Worm (Caenorhabditis elegans) whole organism, L4 larva: ENCODE results near the gene F09G2.8.
A peak's percentile ranks its signal among the peaks of the same experiment; 100 is the strongest.

Experiments used
- D1046.2 ChIP-seq: fragments of 200-800 bp; sonication (Bioruptor generic); IDR thresholded peaks from 2 replicates; pipeline ENCODE4 v1.3.6; 2022; ENCODE audit warnings: missing genetic modification characterization, missing compliant biosample characterization
- F49E8.2 ChIP-seq: sonication (generic microtip); optimal IDR thresholded peaks from 2 replicates; lab custom pipeline; 2016; ENCODE audit warnings: missing compliant biosample characterization, mild to moderate bottlenecking, missing genetic modification characterization, borderline replicate concordance
- T26A8.4 ChIP-seq: fragments of 200-800 bp; sonication (Bioruptor generic); IDR thresholded peaks from 2 replicates; pipeline ENCODE4 v1.3.6; 2022; ENCODE audit warnings: missing genetic modification characterization, missing compliant biosample characterization
- Y5F2A.4 ChIP-seq: fragments of 200-800 bp; sonication (Bioruptor generic); optimal IDR thresholded peaks from 2 replicates; lab custom pipeline; 2018; ENCODE audit warnings: mild to moderate bottlenecking, missing genetic modification characterization, missing compliant biosample characterization
- Y75B8A.6 ChIP-seq: fragments of 200-800 bp; sonication (Bioruptor generic); IDR thresholded peaks from 2 replicates; pipeline ENCODE4 v1.3.6; 2022; ENCODE audit warnings: missing genetic modification reagents, missing genetic modification characterization, missing compliant biosample characterization
- ZK337.2 ChIP-seq: fragments of 200-800 bp; sonication (Bioruptor generic); IDR thresholded peaks from 2 replicates; pipeline ENCODE4 v1.3.6; 2022; ENCODE audit warnings: missing genetic modification reagents, missing genetic modification characterization, missing compliant biosample characterization
- ZK546.5 ChIP-seq, 2 experiments: sonication (generic microtip); optimal IDR thresholded peaks; 2 replicates each; lab custom pipeline; 2017; ENCODE audit warnings: missing biosample characterization in 2 of 2, missing genetic modification characterization in 2 of 2
- ceh-20 ChIP-seq: fragments of 200-800 bp; sonication (Bioruptor generic); IDR thresholded peaks from 2 replicates; pipeline ENCODE4 v1.3.6; 2022; ENCODE audit warnings: missing genetic modification reagents, missing genetic modification characterization, missing compliant biosample characterization
- ceh-44 ChIP-seq: fragments of 200-800 bp; sonication (Bioruptor generic); IDR thresholded peaks from 2 replicates; pipeline ENCODE4 v1.3.6; 2022; ENCODE audit warnings: missing genetic modification reagents, missing genetic modification characterization, missing compliant biosample characterization
- ctbp-1 ChIP-seq: fragments of 200-800 bp; sonication (Bioruptor generic); IDR thresholded peaks from 2 replicates; pipeline ENCODE4 v1.3.6; 2022; ENCODE audit warnings: missing genetic modification reagents, missing genetic modification characterization, missing compliant biosample characterization
- daf-12 ChIP-seq: fragments of 150-350 bp; optimal IDR thresholded peaks from 2 replicates; lab custom pipeline; 2014; ENCODE audit warnings: missing biosample characterization, missing genetic modification reagents, missing genetic modification characterization
- daf-16 ChIP-seq, 3 experiments: sonication (generic microtip); optimal IDR thresholded peaks; 2 replicates each; lab custom pipeline; 2016 to 2017; ENCODE audit warnings: missing genetic modification characterization in 3 of 3, missing genetic modification reagents in 3 of 3, mild to moderate bottlenecking in 2 of 3, missing compliant biosample characterization in 2 of 3, missing biosample characterization in 1 of 3, moderate library complexity in 1 of 3
- dmd-6 ChIP-seq: fragments of 200-800 bp; sonication (Bioruptor generic); IDR thresholded peaks from 2 replicates; pipeline ENCODE4 v1.3.6; 2022; ENCODE audit warnings: missing genetic modification reagents, missing genetic modification characterization, missing compliant biosample characterization
- dmd-8 ChIP-seq: fragments of 200-800 bp; sonication (Bioruptor generic); IDR thresholded peaks from 2 replicates; pipeline ENCODE4 v1.3.6; 2022; ENCODE audit warnings: missing genetic modification characterization, missing compliant biosample characterization
- dmd-9 ChIP-seq: fragments of 200-800 bp; sonication (Bioruptor generic); IDR thresholded peaks from 2 replicates; pipeline ENCODE4 v1.3.6; 2022; ENCODE audit warnings: missing genetic modification reagents, missing genetic modification characterization, missing compliant biosample characterization
- hif-1 ChIP-seq, 2 experiments: sonication (generic microtip); optimal IDR thresholded peaks; 2 replicates each; lab custom pipeline; 2016 to 2017; ENCODE audit warnings: missing compliant biosample characterization in 2 of 2, missing genetic modification characterization in 2 of 2, missing genetic modification reagents in 2 of 2, missing genotype in 2 of 2, mild to moderate bottlenecking in 1 of 2
- hlh-11 ChIP-seq: fragments of 200-800 bp; sonication (Bioruptor generic); optimal IDR thresholded peaks from 2 replicates; lab custom pipeline; 2018; ENCODE audit warnings: mild to moderate bottlenecking, missing genetic modification characterization, missing compliant biosample characterization
- hlh-30 ChIP-seq: sonication (generic microtip); optimal IDR thresholded peaks from 2 replicates; lab custom pipeline; 2017; ENCODE audit warnings: antibody characterized with exemption, mild to moderate bottlenecking, missing genetic modification characterization, missing compliant biosample characterization; ENCODE audit not compliant: insufficient read depth
- lim-7 ChIP-seq: fragments of 200-800 bp; sonication (Bioruptor generic); IDR thresholded peaks from 2 replicates; pipeline ENCODE4 v1.3.6; 2022; ENCODE audit warnings: missing genetic modification characterization, missing compliant biosample characterization
- lin-38 ChIP-seq: fragments of 200-800 bp; sonication (Bioruptor generic); IDR thresholded peaks from 2 replicates; pipeline ENCODE4 v1.3.6; 2022; ENCODE audit warnings: missing genetic modification reagents, missing genetic modification characterization, missing compliant biosample characterization
- lin-39 ChIP-seq: fragments of 150-350 bp; optimal IDR thresholded peaks from 2 replicates; lab custom pipeline; 2014; ENCODE audit warnings: missing biosample characterization, missing genetic modification reagents, missing genetic modification characterization
- lsy-2 ChIP-seq, 2 experiments: fragments of 150-350 bp in 1 of 2; sonication (generic microtip) in 1 of 2; optimal IDR thresholded peaks; 2 replicates each; lab custom pipeline; 2014 to 2017; ENCODE audit warnings: missing biosample characterization in 2 of 2, missing genetic modification characterization in 2 of 2
- madf-5 ChIP-seq, 2 experiments: fragments of 200-800 bp; sonication (Bioruptor generic); IDR thresholded peaks; 2 replicates each; pipeline ENCODE4 v1.3.6; 2022; ENCODE audit warnings: missing compliant biosample characterization in 2 of 2, missing genetic modification characterization in 2 of 2
- madf-9 ChIP-seq: fragments of 200-800 bp; sonication (Bioruptor generic); conservative IDR thresholded peaks from 2 replicates; pipeline ENCODE4 v1.3.6; 2022; ENCODE audit warnings: missing genetic modification reagents, missing genetic modification characterization, missing compliant biosample characterization
- mdl-1 ChIP-seq, 2 experiments: fragments of 150-350 bp in 1 of 2; sonication (generic microtip) in 1 of 2; optimal IDR thresholded peaks; 2 replicates each; lab custom pipeline; 2014 to 2017; ENCODE audit warnings: missing biosample characterization in 2 of 2, missing genetic modification characterization in 2 of 2
- mep-1 ChIP-seq: fragments of 150-350 bp; sonication (generic microtip); optimal IDR thresholded peaks from 3 replicates; lab custom pipeline; 2014; ENCODE audit warnings: missing biosample characterization, missing genetic modification characterization
- mxl-2 ChIP-seq: fragments of 200-800 bp; sonication (Bioruptor generic); conservative IDR thresholded peaks from 2 replicates; pipeline ENCODE4 v1.3.6; 2022; ENCODE audit warnings: missing genetic modification reagents, missing genetic modification characterization, missing compliant biosample characterization
- mxl-3 ChIP-seq: fragments of 200-800 bp; sonication (Bioruptor generic); optimal IDR thresholded peaks from 2 replicates; lab custom pipeline; 2018; ENCODE audit warnings: mild to moderate bottlenecking, missing genetic modification characterization, missing compliant biosample characterization
- nhr-102 ChIP-seq: sonication (generic microtip); optimal IDR thresholded peaks from 2 replicates; lab custom pipeline; 2016; ENCODE audit warnings: mild to moderate bottlenecking, missing genetic modification characterization, moderate library complexity, missing compliant biosample characterization
- nhr-237 ChIP-seq: sonication (generic microtip); optimal IDR thresholded peaks from 2 replicates; lab custom pipeline; 2017; ENCODE audit warnings: missing biosample characterization, missing genetic modification characterization
- nhr-28 ChIP-seq: fragments of 150-350 bp; optimal IDR thresholded peaks from 2 replicates; lab custom pipeline; 2014; ENCODE audit warnings: missing biosample characterization, missing genetic modification characterization
- nhr-48 ChIP-seq: sonication (generic microtip); optimal IDR thresholded peaks from 2 replicates; lab custom pipeline; 2016; ENCODE audit warnings: mild to moderate bottlenecking, missing genetic modification characterization, missing compliant biosample characterization
- php-3 ChIP-seq: fragments of 200-800 bp; sonication (Bioruptor generic); IDR thresholded peaks from 2 replicates; pipeline ENCODE4 v1.3.6; 2022; ENCODE audit warnings: missing genetic modification reagents, missing genetic modification characterization, missing compliant biosample characterization
- pqm-1 ChIP-seq: sonication (generic microtip); optimal IDR thresholded peaks from 2 replicates; lab custom pipeline; 2017; ENCODE audit warnings: missing biosample characterization, missing genetic modification characterization
- snpc-4 ChIP-seq: fragments of 150-350 bp; optimal IDR thresholded peaks from 2 replicates; lab custom pipeline; 2014; ENCODE audit warnings: missing biosample characterization, missing genetic modification characterization
- tra-1 ChIP-seq: fragments of 200-800 bp; sonication (Bioruptor generic); IDR thresholded peaks from 2 replicates; pipeline ENCODE4 v1.3.6; 2022; ENCODE audit warnings: missing genetic modification reagents, missing genetic modification characterization, missing compliant biosample characterization
- unc-130 ChIP-seq: sonication (generic microtip); optimal IDR thresholded peaks from 2 replicates; lab custom pipeline; 2016; ENCODE audit warnings: missing genetic modification reagents, missing genetic modification characterization, missing compliant biosample characterization
- unc-62 ChIP-seq, 3 experiments: fragments of 150-350 bp in 1 of 3; sonication (generic microtip); optimal IDR thresholded peaks in 2 of 3; peaks in 1 of 3; 1 replicate in 1 of 3; 2 replicates in 2 of 3; lab custom pipeline; 2014 to 2017; ENCODE audit warnings: missing biosample characterization in 3 of 3, missing genetic modification characterization in 3 of 3, missing genetic modification reagents in 3 of 3, missing genotype in 1 of 3
- vab-7 ChIP-seq: fragments of 200-800 bp; sonication (Bioruptor generic); IDR thresholded peaks from 2 replicates; pipeline ENCODE4 v1.3.6; 2022; ENCODE audit warnings: missing genetic modification reagents, missing genetic modification characterization, missing compliant biosample characterization
- zfp-3 ChIP-seq: fragments of 200-800 bp; sonication (Bioruptor generic); conservative IDR thresholded peaks from 2 replicates; pipeline ENCODE4 v1.3.6; 2022; ENCODE audit warnings: missing genetic modification reagents, missing genetic modification characterization, missing compliant biosample characterization
- zip-11 ChIP-seq: fragments of 200-800 bp; sonication (Bioruptor generic); IDR thresholded peaks from 2 replicates; pipeline ENCODE4 v1.3.6; 2022; ENCODE audit warnings: missing genetic modification characterization, missing compliant biosample characterization
- zip-2 ChIP-seq: fragments of 150-350 bp; optimal IDR thresholded peaks from 2 replicates; lab custom pipeline; 2014; ENCODE audit warnings: missing biosample characterization, missing genetic modification characterization

The F09G2.8 gene

DNA sequence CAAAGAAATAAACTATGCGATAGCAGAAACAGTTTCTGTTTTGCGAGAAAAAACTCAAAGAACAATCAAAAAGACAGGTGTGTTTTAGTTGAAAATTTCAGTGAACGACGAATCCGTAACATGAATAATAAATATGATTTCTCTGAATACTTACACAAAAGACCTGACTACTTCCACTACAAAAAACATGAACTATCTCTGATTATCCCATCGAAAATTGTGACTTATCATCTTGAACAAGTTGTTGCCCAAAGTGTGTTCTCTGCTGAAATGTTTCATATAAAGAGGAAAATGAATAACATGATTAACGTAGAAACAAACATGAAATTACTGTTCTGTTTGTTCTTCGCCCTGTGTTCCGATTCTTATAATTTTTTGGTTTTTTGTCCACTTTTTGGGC lies 26.8 kb downstream of the F09G2.8 start, which contains the start of gene ugt-36:
TSS of gene ugt-36 (plus strand) at position 301 of the 400 bp plus-strand sequence.
- TF ChIP-seq mxl-3 (GFP tag; lab: Kevin White, UChicago) (no peak), nhr-28 (tag; lab: Kevin White, UChicago) (peak; percentile 16), T26A8.4 (no peak), D1046.2 (GFP tag; lab: Robert Waterston, UW) (no peak), lim-7 (GFP tag; lab: Robert Waterston, UW) (no peak)

DNA sequence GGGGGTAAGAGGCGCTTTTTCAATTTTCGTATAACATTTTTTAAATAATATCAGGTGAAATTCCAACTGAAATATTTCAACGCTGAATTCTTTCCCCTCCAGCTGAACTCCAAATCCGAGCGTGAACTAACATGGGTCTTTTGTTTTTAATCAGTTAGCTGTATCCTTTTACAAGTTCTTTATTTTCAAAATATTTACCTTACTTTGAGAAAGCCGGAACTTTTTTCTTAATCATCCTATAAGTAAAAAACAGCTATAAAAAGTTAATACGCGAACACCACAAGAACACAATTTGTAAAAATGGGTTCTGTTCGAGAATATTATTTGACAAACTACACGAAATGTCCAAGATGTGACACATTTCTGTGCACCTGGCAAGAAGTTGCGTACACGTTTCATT lies 29.3 kb downstream of the F09G2.8 start, which contains the start of gene srh-83:
TSS of gene srh-83 (plus strand) at position 301 of the 400 bp plus-strand sequence.
- TF ChIP-seq daf-12 (tag; lab: Kevin White, UChicago): no peak
- no peak for TF ChIP-seq D1046.2 (GFP tag; lab: Robert Waterston, UW)
- TF ChIP-seq unc-130 (GFP tag; lab: Kevin White, UChicago): no peak
- TF ChIP-seq lin-38 (GFP tag; lab: Robert Waterston, UW): no peak
- TF ChIP-seq lin-39 (tag; lab: Kevin White, UChicago): no peak
- no peak for TF ChIP-seq ZK546.5 (tag; optimal IDR thresholded peaks at IDR 0.05; lab: Kevin White, UChicago)
- TF ChIP-seq dmd-9: no peak
- no peak for TF ChIP-seq vab-7
- no peak for TF ChIP-seq zip-2 (tag; lab: Kevin White, UChicago)
- no peak for TF ChIP-seq mep-1 (tag; lab: Kevin White, UChicago)
- TF ChIP-seq zip-11 (GFP tag; lab: Robert Waterston, UW): no peak
- no peak for TF ChIP-seq ZK337.2
- TF ChIP-seq, all 104 proteins: peak for 0

DNA sequence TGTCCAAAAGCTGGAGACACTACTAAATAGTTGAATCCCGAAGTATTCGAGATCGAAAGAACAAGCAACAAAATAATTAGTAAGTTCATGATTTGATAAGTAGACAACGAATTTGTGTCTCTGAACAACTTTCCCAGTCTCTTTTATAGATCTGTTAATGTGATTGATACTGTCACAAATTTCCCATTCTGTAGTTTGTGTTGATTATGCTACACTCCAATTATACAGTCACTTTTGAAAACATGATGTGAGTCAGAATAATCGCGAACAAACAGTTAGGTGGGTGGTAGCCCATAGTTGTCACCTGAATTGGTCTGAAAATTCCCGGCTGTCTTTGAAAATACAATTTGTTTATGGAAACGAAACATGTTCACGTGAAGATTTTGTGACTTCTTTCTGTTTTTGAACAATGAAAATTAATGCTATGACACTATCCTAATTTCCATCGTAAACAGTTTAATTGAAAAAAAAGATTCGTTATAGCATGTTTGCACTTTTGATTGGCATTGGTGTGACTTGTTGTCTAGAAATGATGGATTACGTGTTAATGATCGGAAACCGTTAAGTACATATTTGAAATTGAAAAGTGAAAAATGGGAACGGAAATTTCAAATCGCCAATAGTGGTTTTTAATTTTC lies 29.9 kb downstream of the F09G2.8 start, which contains the start of gene ugt-41:
TSS of gene ugt-41 (minus strand) at position 119 of the 638 bp plus-strand sequence.
- TF ChIP-seq mxl-2 (GFP tag; lab: Robert Waterston, UW) (peak; percentile 60; the same call in 1 of the 2 replicates), hif-1 (tag; optimal IDR thresholded peaks at IDR 0.05; lab: Kevin White, UChicago) (peak in 1 of 2 experiments; percentile 53), zip-11 (GFP tag; lab: Robert Waterston, UW) (no peak), ceh-20 (GFP tag; lab: Robert Waterston, UW) (peak; percentile 65; the same call in 1 of the 2 replicates), php-3 (GFP tag; lab: Robert Waterston, UW) (peak; percentile 92), daf-16 (GFP tag; optimal IDR thresholded peaks at IDR 0.05; lab: Kevin White, UChicago) (no peak), daf-16 (tag; optimal IDR thresholded peaks at IDR 0.05; lab: Kevin White, UChicago) (peak; percentile 96), hlh-11 (tag; lab: Kevin White, UChicago) (peak; percentile 66), nhr-28 (tag; lab: Kevin White, UChicago) (peak; percentile 92), unc-62 (GFP tag; optimal IDR thresholded peaks at IDR 0.05 in 1 of 2; lab: Kevin White, UChicago) (peak in 1 of 2 experiments; percentile 51), unc-62 (tag; optimal IDR thresholded peaks at IDR 0.05; lab: Kevin White, UChicago) (no peak), nhr-48 (tag; lab: Kevin White, UChicago) (peak; percentile 28), pqm-1 (tag; lab: Kevin White, UChicago) (no peak), dmd-6 (GFP tag; lab: Robert Waterston, UW) (peak; percentile 81), dmd-8 (no peak), nhr-102 (peak; percentile 90), mdl-1 (tag; optimal IDR thresholded peaks at IDR 0.05; lab: Kevin White, UChicago) (peak in 1 of 2 experiments; percentile 6), Y5F2A.4 (no peak), tra-1 (GFP tag; lab: Robert Waterston, UW) (0 out of 2 replicates have a peak, but pooled peaks have one; percentile 57), snpc-4 (tag; lab: Kevin White, UChicago) (no peak)

DNA sequence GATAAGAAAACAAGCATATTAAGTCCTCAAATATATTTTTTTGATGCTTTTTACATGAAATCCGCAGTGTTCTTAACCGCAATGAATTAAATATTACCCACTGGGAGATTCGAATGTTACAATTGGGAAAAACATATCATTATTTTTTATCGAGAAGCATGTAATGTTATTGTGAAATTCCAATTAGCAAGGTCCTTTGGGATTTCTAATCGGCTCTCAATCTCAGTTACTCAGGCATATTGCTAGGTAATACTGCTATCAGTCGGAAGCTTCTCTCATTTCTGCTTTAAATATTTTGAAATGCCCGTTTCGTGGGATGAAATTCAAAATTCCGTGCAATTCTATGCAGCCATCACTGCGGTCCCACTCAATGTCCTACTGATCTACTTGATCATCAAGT lies 34.1 kb downstream of the F09G2.8 start, which contains the start of gene str-204:
TSS of gene str-204 (plus strand) at position 301 of the 400 bp plus-strand sequence.
- TF ChIP-seq daf-12 (tag; lab: Kevin White, UChicago) (no peak), F49E8.2 (tag; lab: Kevin White, UChicago) (no peak), madf-9 (GFP tag; lab: Robert Waterston, UW) (no peak), snpc-4 (tag; lab: Kevin White, UChicago) (no peak), ctbp-1 (GFP tag; lab: Robert Waterston, UW) (no peak), nhr-102 (no peak), nhr-237 (tag; lab: Kevin White, UChicago) (no peak), lsy-2 (tag; optimal IDR thresholded peaks at IDR 0.05; lab: Kevin White, UChicago) (no peak), hlh-30 (tag; lab: Kevin White, UChicago) (no peak), zfp-3 (GFP tag; lab: Robert Waterston, UW) (no peak), Y75B8A.6 (GFP tag; lab: Robert Waterston, UW) (no peak), ceh-44 (no peak), ZK546.5 (tag; optimal IDR thresholded peaks at IDR 0.05; lab: Kevin White, UChicago) (no peak), madf-5 (GFP tag; IDR thresholded peaks at IDR 0.05; lab: Robert Waterston, UW) (no peak)
